Fruit fly (Drosophila melanogaster) whole organism, embryonic: ENCODE data around the gene RabX6.
A peak's percentile ranks its signal among the peaks of the same experiment; 100 is the strongest.

Experiments
- Awh ChIP-seq: fragments of 200-800 bp; sonication (Bioruptor generic); IDR thresholded peaks from 2 replicates; pipeline ENCODE4, ENCODE4 v1.3.6; 2022; ENCODE audit warnings: missing biosample characterization, missing genetic modification characterization
- CG1024 ChIP-seq: fragments of 200-800 bp; sonication (Bioruptor generic); IDR thresholded peaks from 2 replicates; pipeline ENCODE4 v1.3.6; 2022; ENCODE audit warnings: missing biosample characterization, missing genetic modification characterization
- CG10654 ChIP-seq: fragments of 200-800 bp; sonication (Bioruptor generic); optimal IDR thresholded peaks from 2 replicates; lab custom pipeline; 2016; ENCODE audit warnings: missing biosample characterization, missing genetic modification characterization
- CG11504 ChIP-seq: fragments of 200-800 bp; sonication (Bioruptor generic); optimal IDR thresholded peaks from 3 replicates; lab custom pipeline; 2019; ENCODE audit warnings: missing biosample characterization, mild to moderate bottlenecking, missing genetic modification characterization, moderate library complexity
- CG12104 ChIP-seq: fragments of 200-800 bp; sonication (Bioruptor generic); optimal IDR thresholded peaks from 3 replicates; lab custom pipeline; 2016; ENCODE audit warnings: missing biosample characterization, missing genetic modification characterization
- CG13624 ChIP-seq: fragments of 200-800 bp; sonication (Bioruptor generic); optimal IDR thresholded peaks from 2 replicates; lab custom pipeline; 2016; ENCODE audit warnings: missing biosample characterization, missing genetic modification characterization
- CG14710 ChIP-seq: fragments of 200-800 bp; sonication (Bioruptor generic); optimal IDR thresholded peaks from 3 replicates; lab custom pipeline; 2019; ENCODE audit warnings: missing biosample characterization, mild to moderate bottlenecking, missing genetic modification characterization, moderate library complexity
- CG15696 ChIP-seq: fragments of 200-800 bp; sonication (Bioruptor generic); optimal IDR thresholded peaks from 2 replicates; lab custom pipeline; 2019; ENCODE audit warnings: missing biosample characterization, mild to moderate bottlenecking, missing genetic modification characterization, moderate library complexity
- CG1602 ChIP-seq: fragments of 200-800 bp; sonication (Bioruptor generic); optimal IDR thresholded peaks from 3 replicates; lab custom pipeline; 2016; ENCODE audit warnings: missing biosample characterization, missing genetic modification characterization
- CG17328 ChIP-seq: fragments of 200-800 bp; sonication (Bioruptor generic); IDR thresholded peaks from 2 replicates; pipeline ENCODE4 v1.3.6; 2022; ENCODE audit warnings: missing biosample characterization, missing genetic modification characterization
- CG1792 ChIP-seq: fragments of 200-800 bp; sonication (Bioruptor generic); optimal IDR thresholded peaks from 2 replicates; lab custom pipeline; 2016; ENCODE audit warnings: missing biosample characterization, missing genetic modification characterization
- CG1832 ChIP-seq: fragments of 200-800 bp; sonication (Bioruptor generic); optimal IDR thresholded peaks from 2 replicates; lab custom pipeline; 2017; ENCODE audit warnings: missing biosample characterization, mild to moderate bottlenecking, missing genetic modification characterization, inconsistent platforms
- CG18764 ChIP-seq: fragments of 200-800 bp; sonication (Bioruptor generic); optimal IDR thresholded peaks from 3 replicates; lab custom pipeline; 2016; ENCODE audit warnings: missing biosample characterization, missing genetic modification characterization
- CG2129 ChIP-seq: fragments of 200-800 bp; sonication (Bioruptor generic); IDR thresholded peaks from 2 replicates; pipeline ENCODE4 v1.3.6; 2022; ENCODE audit warnings: missing biosample characterization, missing genetic modification characterization; ENCODE audit not compliant: partially characterized antibody
- CG30020 ChIP-seq: fragments of 200-800 bp; optimal IDR thresholded peaks from 2 replicates; lab custom pipeline; 2019; ENCODE audit warnings: missing biosample characterization, mild to moderate bottlenecking, missing genetic modification characterization, moderate library complexity
- CG30431 ChIP-seq: fragments of 200-800 bp; sonication (Bioruptor generic); optimal IDR thresholded peaks from 2 replicates; lab custom pipeline; 2017; ENCODE audit warnings: missing biosample characterization, missing genetic modification characterization
- CG32767 ChIP-seq: fragments of 200-800 bp; sonication (Bioruptor generic); IDR thresholded peaks from 2 replicates; pipeline ENCODE4 v1.3.6; 2022; ENCODE audit warnings: missing biosample characterization, missing genetic modification characterization
- CG3838 ChIP-seq: fragments of 200-800 bp; sonication (Bioruptor generic); optimal IDR thresholded peaks from 3 replicates; lab custom pipeline; 2016; ENCODE audit warnings: missing biosample characterization, missing genetic modification characterization
- CG42726 ChIP-seq: fragments of 200-800 bp; sonication (Bioruptor generic); IDR thresholded peaks from 2 replicates; pipeline ENCODE4 v1.3.6; 2022; ENCODE audit warnings: missing biosample characterization, missing genetic modification characterization; ENCODE audit not compliant: partially characterized antibody
- CG4404 ChIP-seq: fragments of 200-800 bp; sonication (Bioruptor generic); IDR thresholded peaks from 2 replicates; pipeline ENCODE4 v1.3.6; 2022; ENCODE audit warnings: missing biosample characterization, missing genetic modification characterization
- CG4854 ChIP-seq: fragments of 200-800 bp; sonication (Bioruptor generic); optimal IDR thresholded peaks from 2 replicates; lab custom pipeline; 2016; ENCODE audit warnings: missing biosample characterization, missing genetic modification characterization, inconsistent platforms
- CG5245 ChIP-seq: fragments of 200-800 bp; sonication (Bioruptor generic); optimal IDR thresholded peaks from 3 replicates; lab custom pipeline; 2016; ENCODE audit warnings: missing biosample characterization, missing genetic modification characterization
- CG6791 ChIP-seq: fragments of 200-800 bp; sonication (Bioruptor generic); IDR thresholded peaks from 3 replicates; pipeline ENCODE4 v1.3.6; 2022; ENCODE audit warnings: missing biosample characterization, missing genetic modification characterization; ENCODE audit not compliant: partially characterized antibody
- CG7271 ChIP-seq: fragments of 200-800 bp; sonication (Bioruptor generic); optimal IDR thresholded peaks from 2 replicates; lab custom pipeline; 2018; ENCODE audit warnings: missing biosample characterization, mild to moderate bottlenecking, missing genetic modification characterization, moderate library complexity
- CG9215 ChIP-seq: fragments of 200-800 bp; sonication (Bioruptor generic); IDR thresholded peaks from 2 replicates; pipeline ENCODE4 v1.3.6; 2022; ENCODE audit warnings: missing biosample characterization, missing genetic modification characterization
- CG9437 ChIP-seq: fragments of 200-800 bp; sonication (Bioruptor generic); optimal IDR thresholded peaks from 2 replicates; lab custom pipeline; 2018; ENCODE audit warnings: missing biosample characterization, mild to moderate bottlenecking, missing genetic modification characterization
- CoRest ChIP-seq: fragments of 200-800 bp; sonication (Bioruptor generic); optimal IDR thresholded peaks from 3 replicates; lab custom pipeline; 2018; ENCODE audit warnings: missing biosample characterization, mild to moderate bottlenecking, missing genetic modification characterization, moderate library complexity
- HLH54F ChIP-seq: fragments of 200-800 bp; sonication (Bioruptor generic); optimal IDR thresholded peaks from 3 replicates; lab custom pipeline; 2016; ENCODE audit warnings: missing biosample characterization, missing genetic modification characterization
- Hey ChIP-seq: fragments of 200-800 bp; sonication (Bioruptor generic); optimal IDR thresholded peaks from 3 replicates; lab custom pipeline; 2018; ENCODE audit warnings: missing biosample characterization, mild to moderate bottlenecking, missing genetic modification characterization
- Lpt ChIP-seq: fragments of >200 bp; optimal IDR thresholded peaks from 2 replicates; lab custom pipeline; 2018; ENCODE audit warnings: missing biosample characterization, missing genetic modification characterization
- Side ChIP-seq: fragments of 200-800 bp; sonication (Bioruptor generic); optimal IDR thresholded peaks from 2 replicates; lab custom pipeline; 2016; ENCODE audit warnings: missing biosample characterization, missing genetic modification characterization
- Sox100B ChIP-seq: fragments of 200-800 bp; sonication (Bioruptor generic); optimal IDR thresholded peaks from 3 replicates; lab custom pipeline; 2018; ENCODE audit warnings: missing biosample characterization, mild to moderate bottlenecking, missing genetic modification characterization
- Usf ChIP-seq: fragments of 200-800 bp; sonication (Bioruptor generic); optimal IDR thresholded peaks from 2 replicates; lab custom pipeline; 2017; ENCODE audit warnings: missing genotype, missing biosample characterization, missing genetic modification characterization
- cg ChIP-seq: fragments of 200-800 bp; sonication (Bioruptor generic); optimal IDR thresholded peaks from 3 replicates; lab custom pipeline; 2019; ENCODE audit warnings: missing biosample characterization, mild to moderate bottlenecking, missing genetic modification characterization, moderate library complexity
- corto ChIP-seq: fragments of 200-800 bp; sonication (Bioruptor generic); optimal IDR thresholded peaks from 2 replicates; lab custom pipeline; 2016; ENCODE audit warnings: missing biosample characterization, mild to moderate bottlenecking, missing genetic modification characterization, moderate library complexity
- croc ChIP-seq: fragments of 200-800 bp; sonication (Bioruptor generic); conservative IDR thresholded peaks from 3 replicates; pipeline ENCODE4 v1.3.6; 2022; ENCODE audit warnings: missing biosample characterization, missing genetic modification characterization
- cwo ChIP-seq: fragments of 200-800 bp; sonication (Bioruptor generic); optimal IDR thresholded peaks from 3 replicates; lab custom pipeline; 2017; ENCODE audit warnings: missing biosample characterization, missing genetic modification characterization, mild to moderate bottlenecking, moderate library complexity, missing genetic modification reagents
- grau ChIP-seq: fragments of 200-800 bp; optimal IDR thresholded peaks from 3 replicates; lab custom pipeline; 2019; ENCODE audit warnings: missing biosample characterization, mild to moderate bottlenecking, missing genetic modification characterization, moderate library complexity
- gt ChIP-seq: fragments of 200-800 bp; sonication (Bioruptor generic); IDR thresholded peaks from 2 replicates; pipeline ENCODE4 v1.3.6; 2022; ENCODE audit warnings: missing biosample characterization, missing genetic modification characterization
- hb ChIP-seq: fragments of 200-800 bp; sonication (Bioruptor generic); IDR thresholded peaks from 3 replicates; pipeline ENCODE4 v1.3.6; 2022; ENCODE audit warnings: missing biosample characterization, missing genetic modification characterization; ENCODE audit not compliant: partially characterized antibody
- hbn ChIP-seq: fragments of 200-800 bp; sonication (Bioruptor generic); IDR thresholded peaks from 2 replicates; pipeline ENCODE4 v1.3.6; 2022; ENCODE audit warnings: missing biosample characterization, missing genetic modification characterization; ENCODE audit not compliant: partially characterized antibody
- ind ChIP-seq: fragments of 200-800 bp; sonication (Bioruptor generic); optimal IDR thresholded peaks from 3 replicates; lab custom pipeline; 2016; ENCODE audit warnings: missing biosample characterization, missing genetic modification characterization
- lola ChIP-seq, 3 experiments: fragments of >200 bp in 2 of 3; fragments of 200-800 bp in 1 of 3; sonication (Bioruptor generic) in 1 of 3; optimal IDR thresholded peaks; 2 replicates each; lab custom pipeline; 2017 to 2019; ENCODE audit warnings: missing biosample characterization in 3 of 3, missing genetic modification characterization in 3 of 3, mild to moderate bottlenecking in 1 of 3, moderate library complexity in 1 of 3
- schlank ChIP-seq: fragments of 200-800 bp; sonication (Bioruptor generic); optimal IDR thresholded peaks from 2 replicates; lab custom pipeline; 2018; ENCODE audit warnings: missing biosample characterization, mild to moderate bottlenecking, missing genetic modification characterization
- sisA ChIP-seq: fragments of 200-800 bp; sonication (Bioruptor generic); IDR thresholded peaks from 2 replicates; pipeline ENCODE4 v1.3.6; 2022; ENCODE audit warnings: missing biosample characterization, missing genetic modification characterization
- stwl ChIP-seq: fragments of 200-800 bp; sonication (Bioruptor generic); optimal IDR thresholded peaks from 3 replicates; lab custom pipeline; 2018; ENCODE audit warnings: missing biosample characterization, mild to moderate bottlenecking, missing genetic modification characterization, moderate library complexity
- trem ChIP-seq: fragments of 200-800 bp; optimal IDR thresholded peaks from 3 replicates; lab custom pipeline; 2019; ENCODE audit warnings: missing biosample characterization, mild to moderate bottlenecking, missing genetic modification characterization, moderate library complexity
- ttk ChIP-seq: fragments of 200-800 bp; sonication (Bioruptor generic); IDR thresholded peaks from 2 replicates; pipeline ENCODE4 v2.1.2; 2022; ENCODE audit warnings: missing biosample characterization, missing genetic modification characterization
- z ChIP-seq: fragments of 200-800 bp; sonication (Bioruptor generic); IDR thresholded peaks from 3 replicates; pipeline ENCODE4 v1.3.6; 2022; ENCODE audit warnings: missing biosample characterization, missing genetic modification characterization
- zen ChIP-seq: fragments of 200-800 bp; sonication (Bioruptor generic); optimal IDR thresholded peaks from 3 replicates; lab custom pipeline; 2018; ENCODE audit warnings: missing biosample characterization, mild to moderate bottlenecking, missing genetic modification characterization, moderate library complexity
- zf30C ChIP-seq: fragments of 200-800 bp; sonication (Bioruptor generic); optimal IDR thresholded peaks from 3 replicates; lab custom pipeline; 2018; ENCODE audit warnings: missing biosample characterization, mild to moderate bottlenecking, missing genetic modification characterization

The RabX6 gene

DNA sequence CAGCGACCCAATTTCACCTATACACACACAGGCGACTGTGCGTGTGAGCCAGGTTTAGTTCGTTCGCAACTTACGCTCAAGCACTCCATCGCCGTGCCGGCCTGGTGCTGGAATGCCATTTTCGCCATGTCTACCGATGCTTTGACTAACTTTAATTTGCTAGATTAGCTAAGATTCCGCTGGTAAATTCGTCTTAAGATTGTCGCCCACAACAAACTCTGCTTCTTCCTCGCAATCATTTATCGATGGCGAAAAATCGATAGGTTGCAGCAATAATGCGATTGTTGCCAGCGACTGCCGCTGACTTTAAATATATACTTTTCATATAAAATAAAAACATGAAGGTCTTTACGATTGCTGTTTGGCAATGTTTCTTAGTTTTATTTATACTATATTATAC is 37.7 kb upstream of the RabX6 start, which contains the start of gene CG3402 (continued):
- TF ChIP-seq CG9437 (GFP tag; lab: Kevin White, UChicago) (no peak), lola (GFP tag; optimal IDR thresholded peaks at IDR 0.05; lab: Kevin White, UChicago) (no peak), CG4854 (GFP tag; lab: Kevin White, UChicago) (no peak), cg (GFP tag; lab: Kevin White, UChicago) (peak; percentile 75), Side (no peak), CG3838 (GFP tag; lab: Kevin White, UChicago) (no peak), zf30C (GFP tag; lab: Kevin White, UChicago) (no peak), stwl (tag; lab: Kevin White, UChicago) (peak; percentile 61), Usf (GFP tag; lab: Kevin White, UChicago) (no peak), CG1832 (GFP tag; lab: Kevin White, UChicago) (no peak), hb (GFP tag; lab: Robert Waterston, UW) (peak; percentile 62; the same call in 1 of the 3 replicates), CG1602 (no peak), HLH54F (GFP tag; lab: Kevin White, UChicago) (no peak), hbn (GFP tag; lab: Robert Waterston, UW) (peak; percentile 67), schlank (tag; lab: Kevin White, UChicago) (no peak), zen (tag; lab: Kevin White, UChicago) (no peak), CG32767 (GFP tag; lab: Robert Waterston, UW) (no peak), CG15696 (tag; lab: Kevin White, UChicago) (no peak), CG2129 (GFP tag; lab: Robert Waterston, UW) (0 out of 2 replicates have a peak, but pooled peaks have one; percentile 18), CG17328 (GFP tag; lab: Robert Waterston, UW) (no peak), Sox100B (GFP tag; lab: Kevin White, UChicago) (no peak), z (GFP tag; lab: Robert Waterston, UW) (no peak), cwo (GFP tag; lab: Kevin White, UChicago) (no peak), CG5245 (GFP tag; lab: Kevin White, UChicago) (no peak), sisA (GFP tag; lab: Robert Waterston, UW) (no peak), CG18764 (GFP tag; lab: Kevin White, UChicago) (no peak), CG1792 (GFP tag; lab: Kevin White, UChicago) (no peak), gt (no peak), CG13624 (GFP tag; lab: Kevin White, UChicago) (no peak), Hey (tag; lab: Kevin White, UChicago) (no peak), CG10654 (GFP tag; lab: Kevin White, UChicago) (no peak), corto (no peak), CG30431 (GFP tag; lab: Kevin White, UChicago) (no peak), ind (GFP tag; lab: Kevin White, UChicago) (no peak), croc (GFP tag; lab: Robert Waterston, UW) (no peak), CG14710 (tag; lab: Kevin White, UChicago) (peak; percentile 14), grau (no peak), CG42726 (GFP tag; lab: Robert Waterston, UW) (no peak), Awh (GFP tag; lab: Robert Waterston, UW) (no peak)

DNA sequence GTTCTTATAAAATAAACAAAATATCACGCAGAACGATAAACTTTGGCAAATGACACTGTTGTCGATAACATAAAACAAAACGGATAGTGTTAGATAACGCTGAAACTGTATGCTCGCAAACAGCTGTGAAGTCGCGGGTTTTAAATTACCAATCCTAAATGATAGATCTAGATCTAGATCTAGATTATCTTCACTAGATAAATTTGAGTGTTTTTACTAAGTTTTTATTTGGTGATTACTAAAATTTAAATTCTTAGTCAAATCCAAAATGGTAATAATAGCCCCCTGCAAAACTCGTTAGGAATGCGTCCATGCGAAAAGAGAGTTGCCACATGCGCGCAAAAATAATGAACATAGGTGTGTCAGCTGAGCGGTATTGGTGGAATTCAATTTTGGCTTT is 36.3 kb upstream of the RabX6 start, which contains the start of the genes MED30 and Rev1:
TSS of gene MED30 (minus strand) at position 71 of the 400 bp plus-strand sequence.
TSS of gene Rev1 (plus strand) at position 345 of the 400 bp plus-strand sequence.
- TF ChIP-seq CG3838 (GFP tag; lab: Kevin White, UChicago) = peak; percentile 82
- peak; percentile 86 for TF ChIP-seq CG9215
- peak; percentile 85 for TF ChIP-seq CG12104
- TF ChIP-seq Lpt (GFP tag; lab: Kevin White, UChicago) = no peak
- TF ChIP-seq CG30020 (tag; lab: Kevin White, UChicago) = peak; percentile 76
- TF ChIP-seq trem = peak; percentile 93
- TF ChIP-seq CG4404 = peak; percentile 78
- peak; percentile 86 for TF ChIP-seq ttk (GFP tag; lab: Robert Waterston, UW)
- no peak for TF ChIP-seq CG6791 (GFP tag; lab: Robert Waterston, UW)
- peak; percentile 82 for TF ChIP-seq CG1024
- TF ChIP-seq CG11504 (tag; lab: Kevin White, UChicago) = peak; percentile 92
- TF ChIP-seq CoRest (tag; lab: Kevin White, UChicago) = peak; percentile 92
- peak; percentile 82 for TF ChIP-seq CG7271 (tag; lab: Kevin White, UChicago)
- TF ChIP-seq hb (GFP tag; lab: Robert Waterston, UW) = no peak
